Worm (Caenorhabditis elegans) whole organism, young adult: ENCODE measurements around the gene C54C6.11.

Experiments used
- C06A6.2 ChIP-seq: fragments of 200-800 bp; sonication (Bioruptor generic); conservative IDR thresholded peaks from 2 replicates; pipeline ENCODE4 v1.3.6; 2022; ENCODE audit warnings: missing genetic modification characterization, missing compliant biosample characterization
- F57C9.4 ChIP-seq: sonication (generic microtip); optimal IDR thresholded peaks from 2 replicates; lab custom pipeline; 2017; ENCODE audit warnings: mild to moderate bottlenecking, missing genetic modification characterization, missing compliant biosample characterization
- K11D2.4 ChIP-seq: fragments of 200-800 bp; sonication (Bioruptor generic); IDR thresholded peaks from 2 replicates; pipeline ENCODE4 v1.3.6; 2022; ENCODE audit warnings: missing genetic modification reagents, missing genetic modification characterization, missing compliant biosample characterization
- T26A5.8 ChIP-seq: sonication (generic microtip); optimal IDR thresholded peaks from 2 replicates; lab custom pipeline; 2016; ENCODE audit warnings: missing genetic modification characterization, missing compliant biosample characterization
- Y79H2A.3 ChIP-seq: fragments of 200-800 bp; sonication (Bioruptor generic); conservative IDR thresholded peaks from 2 replicates; pipeline ENCODE4 v1.3.6; 2022; ENCODE audit warnings: missing genetic modification reagents, missing genetic modification characterization, missing compliant biosample characterization
- ama-1 ChIP-seq, 3 experiments: fragments of 150-350 bp in 1 of 3; sonication (generic microtip) in 2 of 3; optimal IDR thresholded peaks; 2 replicates each; lab custom pipeline; 2014 to 2018; ENCODE audit warnings: missing biosample characterization in 2 of 3, missing genetic modification characterization in 2 of 3, missing genetic modification reagents in 2 of 3
- atf-7 ChIP-seq: sonication (generic microtip); optimal IDR thresholded peaks from 2 replicates; lab custom pipeline; 2017; ENCODE audit warnings: mild to moderate bottlenecking, missing genetic modification characterization, missing compliant biosample characterization
- attf-6 ChIP-seq: fragments of 200-800 bp; sonication (Bioruptor generic); IDR thresholded peaks from 2 replicates; pipeline ENCODE4 v1.3.6; 2022; ENCODE audit warnings: missing genetic modification reagents, missing genetic modification characterization, missing compliant biosample characterization
- bed-2 ChIP-seq: fragments of 200-800 bp; sonication (Bioruptor generic); IDR thresholded peaks from 2 replicates; pipeline ENCODE4 v1.3.6; 2022; ENCODE audit warnings: missing genetic modification reagents, missing genetic modification characterization, missing compliant biosample characterization
- cebp-1 ChIP-seq, 2 experiments: fragments of 200-800 bp in 1 of 2; sonication (Bioruptor generic) in 1 of 2; sonication (generic microtip) in 1 of 2; IDR thresholded peaks in 1 of 2; optimal IDR thresholded peaks in 1 of 2; 2 replicates each; pipeline versions ENCODE4 v1.3.6 to Lab custom; 2017 to 2022; ENCODE audit warnings: missing compliant biosample characterization in 2 of 2, missing genetic modification characterization in 2 of 2, mild to moderate bottlenecking in 1 of 2, missing genetic modification reagents in 1 of 2, moderate library complexity in 1 of 2
- ceh-100 ChIP-seq: fragments of 200-800 bp; sonication (Bioruptor generic); IDR thresholded peaks from 2 replicates; pipeline ENCODE4 v1.3.6; 2022; ENCODE audit warnings: missing genetic modification reagents, missing genetic modification characterization, missing compliant biosample characterization
- chd-7 ChIP-seq: sonication (generic microtip); optimal IDR thresholded peaks from 2 replicates; lab custom pipeline; 2016; ENCODE audit warnings: mild to moderate bottlenecking, missing genetic modification characterization, moderate library complexity, missing compliant biosample characterization
- dox-1 ChIP-seq: fragments of 200-800 bp; sonication (Bioruptor generic); IDR thresholded peaks from 2 replicates; pipeline ENCODE4 v1.3.6; 2022; ENCODE audit warnings: missing genetic modification reagents, missing genetic modification characterization, missing compliant biosample characterization
- dpff-1 ChIP-seq: sonication (generic microtip); optimal IDR thresholded peaks from 2 replicates; lab custom pipeline; 2017; ENCODE audit warnings: mild to moderate bottlenecking, missing genetic modification characterization, missing compliant biosample characterization
- egrh-3 ChIP-seq: fragments of 200-800 bp; sonication (Bioruptor generic); IDR thresholded peaks from 2 replicates; pipeline ENCODE4 v1.3.6; 2022; ENCODE audit warnings: missing genetic modification reagents, missing genetic modification characterization, missing compliant biosample characterization
- ekl-4 ChIP-seq: fragments of 200-800 bp; sonication (Bioruptor generic); IDR thresholded peaks from 2 replicates; pipeline ENCODE4 v1.3.6; 2022; ENCODE audit warnings: missing genetic modification reagents, missing genetic modification characterization, missing compliant biosample characterization
- ets-4 ChIP-seq: fragments of 200-800 bp; sonication (Bioruptor generic); optimal IDR thresholded peaks from 2 replicates; lab custom pipeline; 2018; ENCODE audit warnings: mild to moderate bottlenecking, missing genetic modification characterization, missing compliant biosample characterization
- gei-17 ChIP-seq: fragments of 200-800 bp; sonication (Bioruptor generic); optimal IDR thresholded peaks from 2 replicates; lab custom pipeline; 2018; ENCODE audit warnings: mild to moderate bottlenecking, missing genetic modification characterization, missing compliant biosample characterization
- hmg-1.2 ChIP-seq: fragments of 200-800 bp; sonication (Bioruptor generic); IDR thresholded peaks from 2 replicates; pipeline ENCODE4 v1.3.6; 2022; ENCODE audit warnings: missing genetic modification reagents, missing genetic modification characterization, missing compliant biosample characterization
- hrde-1 ChIP-seq: sonication (generic microtip); optimal IDR thresholded peaks from 2 replicates; lab custom pipeline; 2016; ENCODE audit warnings: missing genetic modification characterization, mild to moderate bottlenecking, missing compliant biosample characterization, moderate library complexity, missing genotype, missing genetic modification reagents, borderline replicate concordance
- let-607 ChIP-seq, 2 experiments: fragments of 200-800 bp in 1 of 2; sonication (Bioruptor generic) in 1 of 2; sonication (generic microtip) in 1 of 2; optimal IDR thresholded peaks; 2 replicates each; lab custom pipeline; 2016 to 2018; ENCODE audit warnings: mild to moderate bottlenecking in 2 of 2, missing compliant biosample characterization in 2 of 2, missing genetic modification characterization in 2 of 2, moderate library complexity in 2 of 2, missing genotype in 1 of 2
- lin-40 ChIP-seq: sonication (generic microtip); optimal IDR thresholded peaks from 2 replicates; lab custom pipeline; 2016; ENCODE audit warnings: missing genetic modification characterization, mild to moderate bottlenecking, missing compliant biosample characterization, missing genotype, missing genetic modification reagents
- madf-10 ChIP-seq: sonication (generic microtip); optimal IDR thresholded peaks from 2 replicates; lab custom pipeline; 2016; ENCODE audit warnings: mild to moderate bottlenecking, missing genetic modification characterization, missing compliant biosample characterization
- madf-3 ChIP-seq: fragments of 200-800 bp; sonication (Bioruptor generic); IDR thresholded peaks from 2 replicates; pipeline ENCODE4 v1.3.6; 2022; ENCODE audit warnings: missing genetic modification reagents, missing genetic modification characterization, missing compliant biosample characterization
- madf-6 ChIP-seq: fragments of 200-800 bp; sonication (Bioruptor generic); IDR thresholded peaks from 2 replicates; pipeline ENCODE4 v1.3.6; 2022; ENCODE audit warnings: missing genetic modification reagents, missing genetic modification characterization, missing compliant biosample characterization
- mcd-1 ChIP-seq: fragments of 200-800 bp; sonication (Bioruptor generic); IDR thresholded peaks from 2 replicates; pipeline ENCODE4 v1.3.6; 2022; ENCODE audit warnings: missing genetic modification reagents, missing genetic modification characterization, missing compliant biosample characterization
- nfya-2 ChIP-seq: fragments of 200-800 bp; sonication (Bioruptor generic); IDR thresholded peaks from 2 replicates; pipeline ENCODE4 v1.3.6; 2022; ENCODE audit warnings: missing genetic modification reagents, missing genetic modification characterization, missing compliant biosample characterization
- nhr-120 ChIP-seq: fragments of 200-800 bp; sonication (Bioruptor generic); IDR thresholded peaks from 2 replicates; pipeline ENCODE4 v1.3.6; 2022; ENCODE audit warnings: missing genetic modification characterization, missing compliant biosample characterization
- nhr-80 ChIP-seq: sonication (generic microtip); optimal IDR thresholded peaks from 2 replicates; lab custom pipeline; 2016; ENCODE audit warnings: missing genetic modification characterization, missing compliant biosample characterization
- pbrm-1 ChIP-seq: fragments of 200-800 bp; sonication (Bioruptor generic); IDR thresholded peaks from 2 replicates; pipeline ENCODE4 v1.3.6; 2022; ENCODE audit warnings: missing genetic modification reagents, missing genetic modification characterization, missing compliant biosample characterization
- rcor-1 ChIP-seq: fragments of 200-800 bp; sonication (Bioruptor generic); IDR thresholded peaks from 2 replicates; pipeline ENCODE4 v1.3.6; 2022; ENCODE audit warnings: missing genetic modification reagents, missing genetic modification characterization, missing compliant biosample characterization
- sea-2 ChIP-seq: fragments of 200-800 bp; sonication (Bioruptor generic); IDR thresholded peaks from 2 replicates; pipeline ENCODE4 v1.3.6; 2022; ENCODE audit warnings: missing genetic modification characterization, missing compliant biosample characterization
- snpc-1.1 ChIP-seq: sonication (generic microtip); optimal IDR thresholded peaks from 2 replicates; lab custom pipeline; 2017; ENCODE audit warnings: missing genetic modification characterization, mild to moderate bottlenecking, missing compliant biosample characterization, antibody characterized with exemption, moderate library complexity, missing genotype, missing genetic modification reagents; ENCODE audit not compliant: insufficient read depth
- tbp1 ChIP-seq: fragments of 200-800 bp; sonication (Bioruptor generic); optimal IDR thresholded peaks from 2 replicates; lab custom pipeline; 2018; ENCODE audit warnings: mild to moderate bottlenecking, missing genetic modification characterization, missing compliant biosample characterization
- tbx-9 ChIP-seq: sonication (generic microtip); optimal IDR thresholded peaks from 2 replicates; lab custom pipeline; 2016; ENCODE audit warnings: borderline replicate concordance, missing genetic modification characterization, inconsistent platforms, missing compliant biosample characterization
- unc-62 ChIP-seq: fragments of 150-350 bp; optimal IDR thresholded peaks from 2 replicates; lab custom pipeline; 2014; ENCODE audit warnings: missing biosample characterization, missing genetic modification reagents, missing genetic modification characterization
- xnd-1 ChIP-seq: sonication (generic microtip); optimal IDR thresholded peaks from 2 replicates; lab custom pipeline; 2016; ENCODE audit warnings: missing genotype, missing genetic modification reagents, missing genetic modification characterization, missing compliant biosample characterization
- ztf-18 ChIP-seq: sonication (generic microtip); optimal IDR thresholded peaks from 2 replicates; lab custom pipeline; 2016; ENCODE audit warnings: missing genotype, mild to moderate bottlenecking, missing genetic modification characterization, missing compliant biosample characterization
- ztf-22 ChIP-seq: fragments of 200-800 bp; sonication (Bioruptor generic); optimal IDR thresholded peaks from 2 replicates; lab custom pipeline; 2018; ENCODE audit warnings: mild to moderate bottlenecking, missing genetic modification characterization, moderate library complexity, missing compliant biosample characterization

The C54C6.11 gene

ce11 chrIII:3519505-3519904 is 28.6 kb upstream of the C54C6.11 start, which contains the start of gene hmit-1.3:
TSS of gene hmit-1.3 (minus strand) at chrIII:3519607.
- TF ChIP-seq nhr-80 (tag; lab: Kevin White, UChicago), result peak; percentile 8
- TF ChIP-seq egrh-3 (GFP tag; lab: Robert Waterston, UW), result no peak
- TF ChIP-seq, all 124 proteins: peak for 1

DNA sequence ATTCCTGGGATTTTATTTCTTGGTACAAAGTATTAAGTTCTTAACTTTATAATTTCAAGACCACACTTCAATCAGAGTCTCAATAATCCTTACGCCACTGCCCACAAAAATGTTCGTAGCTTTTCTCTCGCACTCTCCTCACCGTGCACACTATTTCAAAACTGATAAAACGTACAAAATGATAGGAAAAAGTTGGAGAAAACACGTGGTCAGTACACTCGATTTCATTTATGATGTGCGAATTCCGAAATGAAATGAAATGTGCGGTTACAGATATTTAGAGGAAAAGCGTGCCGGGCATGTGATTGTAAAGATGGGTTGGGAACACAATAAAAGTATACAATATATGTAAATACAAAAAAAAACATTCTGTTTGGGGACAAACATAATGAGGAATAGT is 27.7 kb upstream of the C54C6.11 start:
- no peak for TF ChIP-seq tbx-9 (tag; lab: Kevin White, UChicago)
- no peak for TF ChIP-seq attf-6
- TF ChIP-seq let-607 (tag; optimal IDR thresholded peaks at IDR 0.05; lab: Kevin White, UChicago), result peak; percentile 70 to 76
- TF ChIP-seq chd-7 (tag; lab: Kevin White, UChicago), result peak; percentile 22
- no peak for TF ChIP-seq ztf-18 (tag; lab: Kevin White, UChicago)
- TF ChIP-seq lin-40 (tag; lab: Kevin White, UChicago), result peak; percentile 8
- no peak for TF ChIP-seq F57C9.4 (tag; lab: Kevin White, UChicago)
- peak; percentile 34; the same call in 1 of the 2 replicates for TF ChIP-seq dox-1 (GFP tag; lab: Robert Waterston, UW)
- no peak for TF ChIP-seq hrde-1
- TF ChIP-seq bed-2 (GFP tag; lab: Robert Waterston, UW), result no peak
- TF ChIP-seq ztf-22, result peak; percentile 50
- no peak for TF ChIP-seq unc-62 (GFP tag; lab: Kevin White, UChicago)
- no peak for TF ChIP-seq xnd-1 (tag; lab: Kevin White, UChicago)
- no peak for TF ChIP-seq Y79H2A.3 (GFP tag; lab: Robert Waterston, UW)
- peak; percentile 87 for TF ChIP-seq nhr-80 (tag; lab: Kevin White, UChicago)
- TF ChIP-seq K11D2.4 (GFP tag; lab: Robert Waterston, UW), result no peak
- no peak for TF ChIP-seq mcd-1 (GFP tag; lab: Robert Waterston, UW)
- TF ChIP-seq madf-3 (GFP tag; lab: Robert Waterston, UW), result no peak
- TF ChIP-seq madf-6 (GFP tag; lab: Robert Waterston, UW), result no peak
- TF ChIP-seq ekl-4, result no peak
- no peak for TF ChIP-seq nfya-2
- no peak for TF ChIP-seq T26A5.8
- TF ChIP-seq ceh-100 (GFP tag; lab: Robert Waterston, UW), result no peak
- no peak for TF ChIP-seq sea-2
- TF ChIP-seq pbrm-1 (GFP tag; lab: Robert Waterston, UW), result no peak
- TF ChIP-seq nhr-120 (GFP tag; lab: Robert Waterston, UW), result no peak
- no peak for TF ChIP-seq ama-1 (optimal IDR thresholded peaks at IDR 0.05; lab: Kevin White, UChicago)
- TF ChIP-seq ama-1 (GFP tag; optimal IDR thresholded peaks at IDR 0.05; lab: Kevin White, UChicago), result no peak
- peak; percentile 23 for TF ChIP-seq tbp1
- no peak for TF ChIP-seq C06A6.2 (GFP tag; lab: Robert Waterston, UW)
- TF ChIP-seq hmg-1.2, result peak; percentile 63; the same call in 1 of the 2 replicates
- no peak for TF ChIP-seq dpff-1 (tag; lab: Kevin White, UChicago)
- no peak for TF ChIP-seq snpc-1.1 (tag; lab: Kevin White, UChicago)
- TF ChIP-seq rcor-1 (GFP tag; lab: Robert Waterston, UW), result no peak
- peak; percentile 41 for TF ChIP-seq ets-4
- peak; percentile 3 for TF ChIP-seq madf-10 (tag; lab: Kevin White, UChicago)
- peak; percentile 47 for TF ChIP-seq atf-7 (tag; lab: Kevin White, UChicago)
- TF ChIP-seq gei-17 (GFP tag; lab: Kevin White, UChicago), result no peak
- TF ChIP-seq cebp-1 (GFP tag; IDR thresholded peaks at IDR 0.05; lab: Robert Waterston, UW), result no peak
- TF ChIP-seq cebp-1 (tag; optimal IDR thresholded peaks at IDR 0.05; lab: Kevin White, UChicago), result peak; percentile 61
